Fruit fly (Drosophila melanogaster) whole organism, adult: ENCODE measurements around the gene Iml1.

Experiments
- CG11617 ChIP-seq: fragments of 200-800 bp; sonication (Bioruptor generic); optimal IDR thresholded peaks from 2 replicates; lab custom pipeline; 2017; ENCODE audit warnings: mild to moderate bottlenecking, missing biosample characterization, missing genetic modification reagents, missing genetic modification characterization
- CG12768 ChIP-seq: fragments of 200-800 bp; sonication (Bioruptor generic); optimal IDR thresholded peaks from 2 replicates; lab custom pipeline; 2017; ENCODE audit warnings: missing biosample characterization, missing genetic modification characterization, mild to moderate bottlenecking, moderate library complexity, missing genetic modification reagents
- CG33017 ChIP-seq: fragments of 200-800 bp; sonication (Bioruptor generic); optimal IDR thresholded peaks from 2 replicates; lab custom pipeline; 2018; ENCODE audit warnings: missing biosample characterization, mild to moderate bottlenecking, missing genetic modification characterization, moderate library complexity
- CG7045 ChIP-seq: fragments of 200-800 bp; sonication (Bioruptor generic); optimal IDR thresholded peaks from 2 replicates; lab custom pipeline; 2017; ENCODE audit warnings: missing biosample characterization, mild to moderate bottlenecking, missing genetic modification characterization
- Clk ChIP-seq: fragments of 200-800 bp; sonication (Bioruptor generic); optimal IDR thresholded peaks from 2 replicates; lab custom pipeline; 2017; ENCODE audit warnings: missing biosample characterization, missing genetic modification characterization
- Crg-1 ChIP-seq: fragments of 200-800 bp; sonication (Bioruptor generic); optimal IDR thresholded peaks from 2 replicates; lab custom pipeline; 2016; ENCODE audit warnings: missing biosample characterization, missing genetic modification characterization
- bab1 ChIP-seq: fragments of 200-800 bp; sonication (Bioruptor generic); optimal IDR thresholded peaks from 3 replicates; lab custom pipeline; 2019; ENCODE audit warnings: missing biosample characterization, mild to moderate bottlenecking, missing genetic modification characterization, moderate library complexity
- cic ChIP-seq: fragments of 200-800 bp; sonication (Bioruptor generic); optimal IDR thresholded peaks from 2 replicates; lab custom pipeline; 2017; ENCODE audit warnings: missing biosample characterization, mild to moderate bottlenecking, missing genetic modification characterization, moderate library complexity
- cnc ChIP-seq, 2 experiments: fragments of >200 bp; optimal IDR thresholded peaks; 2 replicates each; lab custom pipeline; 2017
- kay ChIP-seq: fragments of 200-800 bp; sonication (Bioruptor generic); peaks from one replicate; lab custom pipeline; 2016; ENCODE audit warnings: missing biosample characterization, missing genetic modification characterization, borderline replicate concordance
- ovo ChIP-seq: fragments of 200-800 bp; sonication (Bioruptor generic); optimal IDR thresholded peaks from 2 replicates; lab custom pipeline; 2016; ENCODE audit warnings: missing biosample characterization, missing genetic modification characterization
- pad ChIP-seq: fragments of 200-800 bp; sonication (Bioruptor generic); optimal IDR thresholded peaks from 3 replicates; lab custom pipeline; 2017; ENCODE audit warnings: missing biosample characterization, missing genetic modification characterization, mild to moderate bottlenecking, moderate library complexity, missing genetic modification reagents
- tj ChIP-seq: fragments of 200-800 bp; sonication (Bioruptor generic); optimal IDR thresholded peaks from 3 replicates; lab custom pipeline; 2017; ENCODE audit warnings: missing biosample characterization, mild to moderate bottlenecking, missing genetic modification characterization, moderate library complexity

DNA sequence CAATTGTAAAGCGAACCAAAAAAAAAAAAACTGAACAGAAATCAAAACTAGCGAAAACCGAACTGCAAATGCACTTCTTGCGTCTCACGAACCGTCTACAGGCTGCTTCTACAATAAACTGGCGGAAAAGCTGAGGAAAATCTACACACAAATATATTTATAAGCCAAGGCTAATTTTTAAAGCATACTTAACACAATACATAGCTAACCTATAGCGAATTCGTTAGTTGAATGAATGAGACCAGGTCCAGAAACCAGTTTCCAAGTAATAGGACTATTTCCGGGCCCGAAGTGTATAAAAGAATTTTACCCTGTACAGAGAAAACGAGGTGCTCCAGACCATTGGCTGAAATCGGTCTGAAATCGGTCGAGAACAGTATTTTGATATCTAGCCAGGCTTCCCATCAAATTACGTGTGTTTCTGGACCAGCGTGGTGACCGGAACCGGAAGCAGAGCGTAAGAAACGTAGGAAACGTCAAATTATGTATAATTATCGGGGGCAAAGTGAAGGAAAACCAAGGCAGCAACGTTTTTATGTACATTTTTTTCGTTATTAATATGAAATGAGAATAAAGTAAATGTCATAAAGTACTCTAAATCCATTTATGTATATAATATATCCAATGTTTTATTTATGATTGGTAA lies 42.0 kb upstream of the Iml1 start:
- TF ChIP-seq cic (GFP tag; lab: Kevin White, UChicago) (no peak), kay (GFP tag; lab: Kevin White, UChicago) (no peak), pad (GFP tag; lab: Kevin White, UChicago) (no peak), bab1 (no peak), CG7045 (GFP tag; lab: Kevin White, UChicago) (no peak), CG33017 (tag; lab: Kevin White, UChicago) (no peak), Clk (GFP tag; lab: Kevin White, UChicago) (no peak), CG11617 (GFP tag; lab: Kevin White, UChicago) (no peak), ovo (GFP tag; lab: Kevin White, UChicago) (no peak), Crg-1 (GFP tag; lab: Kevin White, UChicago) (no peak), CG12768 (no peak), tj (GFP tag; lab: Kevin White, UChicago) (no peak), cnc (optimal IDR thresholded peaks at IDR 0.05; lab: Kevin White, UChicago) (no peak)
